Worm (Caenorhabditis elegans) whole organism, young adult: Measurements from ENCODE around the gene sra-9.

Source experiments
- B0035.1 ChIP-seq: sonication (generic microtip); optimal IDR thresholded peaks from 2 replicates; lab custom pipeline; 2016; ENCODE audit warnings: missing genetic modification characterization, mild to moderate bottlenecking, missing compliant biosample characterization, missing genotype, missing genetic modification reagents
- B0261.1 ChIP-seq: sonication (generic microtip); optimal IDR thresholded peaks from 2 replicates; lab custom pipeline; 2016; ENCODE audit warnings: mild to moderate bottlenecking, missing genetic modification characterization, moderate library complexity, missing compliant biosample characterization
- F22D6.2 ChIP-seq: sonication (generic microtip); optimal IDR thresholded peaks from 2 replicates; lab custom pipeline; 2016; ENCODE audit warnings: mild to moderate bottlenecking, missing genetic modification characterization, missing compliant biosample characterization
- F33H1.4 ChIP-seq: fragments of 200-800 bp; sonication (Bioruptor generic); IDR thresholded peaks from 2 replicates; pipeline ENCODE4 v1.3.6; 2022; ENCODE audit warnings: missing genetic modification reagents, missing genetic modification characterization, missing compliant biosample characterization
- F52B5.7 ChIP-seq: sonication (generic microtip); optimal IDR thresholded peaks from 2 replicates; lab custom pipeline; 2016; ENCODE audit warnings: mild to moderate bottlenecking, missing genetic modification characterization, missing compliant biosample characterization
- F57A8.1 ChIP-seq: fragments of 200-800 bp; sonication (Bioruptor generic); optimal IDR thresholded peaks from 2 replicates; lab custom pipeline; 2018; ENCODE audit warnings: mild to moderate bottlenecking, missing genetic modification characterization, moderate library complexity, missing compliant biosample characterization
- F57C9.4 ChIP-seq: sonication (generic microtip); optimal IDR thresholded peaks from 2 replicates; lab custom pipeline; 2017; ENCODE audit warnings: mild to moderate bottlenecking, missing genetic modification characterization, missing compliant biosample characterization
- Y79H2A.3 ChIP-seq: fragments of 200-800 bp; sonication (Bioruptor generic); conservative IDR thresholded peaks from 2 replicates; pipeline ENCODE4 v1.3.6; 2022; ENCODE audit warnings: missing genetic modification reagents, missing genetic modification characterization, missing compliant biosample characterization
- ama-1 ChIP-seq, 3 experiments: fragments of 150-350 bp in 1 of 3; sonication (generic microtip) in 2 of 3; optimal IDR thresholded peaks; 2 replicates each; lab custom pipeline; 2014 to 2018; ENCODE audit warnings: missing biosample characterization in 2 of 3, missing genetic modification characterization in 2 of 3, missing genetic modification reagents in 2 of 3
- attf-3 ChIP-seq: fragments of 200-800 bp; sonication (Bioruptor generic); conservative IDR thresholded peaks from 2 replicates; pipeline ENCODE4 v1.3.6; 2022; ENCODE audit warnings: missing genetic modification reagents, missing genetic modification characterization, missing compliant biosample characterization
- bed-1 ChIP-seq: fragments of 200-800 bp; sonication (Bioruptor generic); IDR thresholded peaks from 2 replicates; pipeline ENCODE4 v1.3.6; 2022; ENCODE audit warnings: missing genetic modification reagents, missing genetic modification characterization, missing compliant biosample characterization
- bed-2 ChIP-seq: fragments of 200-800 bp; sonication (Bioruptor generic); IDR thresholded peaks from 2 replicates; pipeline ENCODE4 v1.3.6; 2022; ENCODE audit warnings: missing genetic modification reagents, missing genetic modification characterization, missing compliant biosample characterization
- cebp-1 ChIP-seq, 2 experiments: fragments of 200-800 bp in 1 of 2; sonication (Bioruptor generic) in 1 of 2; sonication (generic microtip) in 1 of 2; IDR thresholded peaks in 1 of 2; optimal IDR thresholded peaks in 1 of 2; 2 replicates each; pipeline versions ENCODE4 v1.3.6 to Lab custom; 2017 to 2022; ENCODE audit warnings: missing compliant biosample characterization in 2 of 2, missing genetic modification characterization in 2 of 2, mild to moderate bottlenecking in 1 of 2, missing genetic modification reagents in 1 of 2, moderate library complexity in 1 of 2
- ceh-100 ChIP-seq: fragments of 200-800 bp; sonication (Bioruptor generic); IDR thresholded peaks from 2 replicates; pipeline ENCODE4 v1.3.6; 2022; ENCODE audit warnings: missing genetic modification reagents, missing genetic modification characterization, missing compliant biosample characterization
- ceh-40 ChIP-seq: fragments of 200-800 bp; sonication (Bioruptor generic); IDR thresholded peaks from 2 replicates; pipeline ENCODE4 v1.3.6; 2022; ENCODE audit warnings: missing genetic modification characterization, missing compliant biosample characterization
- ceh-91 ChIP-seq: fragments of 200-800 bp; sonication (Bioruptor generic); IDR thresholded peaks from 2 replicates; pipeline ENCODE4 v1.3.6; 2022; ENCODE audit warnings: missing genetic modification reagents, missing genetic modification characterization, missing compliant biosample characterization
- dpl-1 ChIP-seq: fragments of 150-350 bp; optimal IDR thresholded peaks from 2 replicates; lab custom pipeline; 2014; ENCODE audit warnings: missing biosample characterization, missing genetic modification reagents, missing genetic modification characterization
- ets-4 ChIP-seq: fragments of 200-800 bp; sonication (Bioruptor generic); optimal IDR thresholded peaks from 2 replicates; lab custom pipeline; 2018; ENCODE audit warnings: mild to moderate bottlenecking, missing genetic modification characterization, missing compliant biosample characterization
- let-526 ChIP-seq: fragments of 200-800 bp; sonication (Bioruptor generic); IDR thresholded peaks from 2 replicates; pipeline ENCODE4 v1.3.6; 2022; ENCODE audit warnings: missing genetic modification reagents, missing genetic modification characterization, missing compliant biosample characterization
- lir-1 ChIP-seq: fragments of 200-800 bp; sonication (Bioruptor generic); conservative IDR thresholded peaks from 2 replicates; pipeline ENCODE4 v1.3.6; 2022; ENCODE audit warnings: missing genetic modification reagents, missing genetic modification characterization, missing compliant biosample characterization
- lsy-27 ChIP-seq: sonication (generic microtip); optimal IDR thresholded peaks from 2 replicates; lab custom pipeline; 2017; ENCODE audit warnings: missing genetic modification characterization, mild to moderate bottlenecking, missing compliant biosample characterization, antibody characterized with exemption, missing genotype, borderline replicate concordance; ENCODE audit not compliant: insufficient read depth
- madf-3 ChIP-seq: fragments of 200-800 bp; sonication (Bioruptor generic); IDR thresholded peaks from 2 replicates; pipeline ENCODE4 v1.3.6; 2022; ENCODE audit warnings: missing genetic modification reagents, missing genetic modification characterization, missing compliant biosample characterization
- mes-4 ChIP-seq: sonication (generic microtip); optimal IDR thresholded peaks from 2 replicates; lab custom pipeline; 2016; ENCODE audit warnings: missing genotype, missing genetic modification characterization, missing compliant biosample characterization
- mxl-1 ChIP-seq: sonication (generic microtip); optimal IDR thresholded peaks from 2 replicates; lab custom pipeline; 2016; ENCODE audit warnings: missing genetic modification characterization, missing compliant biosample characterization
- nfya-1 ChIP-seq: sonication (generic microtip); optimal IDR thresholded peaks from 2 replicates; lab custom pipeline; 2017; ENCODE audit warnings: antibody characterized with exemption, missing compliant biosample characterization, missing genetic modification characterization, borderline replicate concordance; ENCODE audit not compliant: insufficient read depth
- nfya-2 ChIP-seq: fragments of 200-800 bp; sonication (Bioruptor generic); IDR thresholded peaks from 2 replicates; pipeline ENCODE4 v1.3.6; 2022; ENCODE audit warnings: missing genetic modification reagents, missing genetic modification characterization, missing compliant biosample characterization
- nfyb-1 ChIP-seq: fragments of 200-800 bp; sonication (Bioruptor generic); IDR thresholded peaks from 2 replicates; pipeline ENCODE4 v1.3.6; 2022; ENCODE audit warnings: missing genetic modification reagents, missing genetic modification characterization, missing compliant biosample characterization
- snpc-3.4 ChIP-seq: sonication (generic microtip); optimal IDR thresholded peaks from 2 replicates; lab custom pipeline; 2017; ENCODE audit warnings: missing genetic modification characterization, mild to moderate bottlenecking, missing compliant biosample characterization, antibody characterized with exemption, moderate library complexity, missing genotype, missing genetic modification reagents
- somi-1 ChIP-seq: fragments of 200-800 bp; sonication (Bioruptor generic); optimal IDR thresholded peaks from 2 replicates; lab custom pipeline; 2018; ENCODE audit warnings: mild to moderate bottlenecking, missing genetic modification characterization, missing compliant biosample characterization
- tbp1 ChIP-seq: fragments of 200-800 bp; sonication (Bioruptor generic); optimal IDR thresholded peaks from 2 replicates; lab custom pipeline; 2018; ENCODE audit warnings: mild to moderate bottlenecking, missing genetic modification characterization, missing compliant biosample characterization
- tbx-9 ChIP-seq: sonication (generic microtip); optimal IDR thresholded peaks from 2 replicates; lab custom pipeline; 2016; ENCODE audit warnings: borderline replicate concordance, missing genetic modification characterization, inconsistent platforms, missing compliant biosample characterization
- zfh-2 ChIP-seq: fragments of 200-800 bp; sonication (Bioruptor generic); conservative IDR thresholded peaks from 2 replicates; pipeline ENCODE4 v1.3.6; 2022; ENCODE audit warnings: missing genetic modification reagents, missing genetic modification characterization, missing compliant biosample characterization
- ztf-28 ChIP-seq: fragments of 200-800 bp; sonication (Bioruptor generic); IDR thresholded peaks from 2 replicates; pipeline ENCODE4 v1.3.6; 2022; ENCODE audit warnings: missing genetic modification reagents, missing genetic modification characterization, missing compliant biosample characterization
- ztf-3 ChIP-seq: fragments of 200-800 bp; sonication (Bioruptor generic); optimal IDR thresholded peaks from 2 replicates; lab custom pipeline; 2018; ENCODE audit warnings: mild to moderate bottlenecking, missing genetic modification characterization, missing compliant biosample characterization

The sra-9 gene

DNA sequence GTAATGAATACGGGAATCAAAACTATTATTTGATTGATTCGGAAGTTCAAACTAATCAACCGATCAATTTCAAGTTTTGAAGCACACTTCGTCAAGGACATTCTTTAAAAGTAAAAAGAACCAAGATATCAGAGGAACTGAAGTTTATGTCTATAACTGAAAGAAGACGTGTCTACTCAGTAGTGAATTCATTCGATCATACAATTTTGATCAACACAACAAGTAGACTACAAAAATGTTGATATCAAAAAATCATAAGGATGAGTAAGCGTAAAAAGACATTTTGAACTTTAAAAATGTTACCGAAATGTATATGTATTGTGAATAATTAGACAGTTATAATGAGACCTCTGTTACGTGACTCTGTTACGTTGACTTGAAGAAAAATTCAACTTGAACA lies 10.7 kb downstream of the sra-9 start, which contains the start of gene sra-4 (continued):
- no peak for TF ChIP-seq ztf-3 (GFP tag; lab: Kevin White, UChicago)
- TF ChIP-seq, all 124 proteins: peak for 0

ce11 chrII:9544386-9544785 lies 12.3 kb downstream of the sra-9 start, which contains the start of gene sra-7:
sra-7 (plus strand) TSS chrII:9544686.
- TF ChIP-seq somi-1 (GFP tag; lab: Kevin White, UChicago) = no peak
- TF ChIP-seq Y79H2A.3 (GFP tag; lab: Robert Waterston, UW) = no peak
- TF ChIP-seq bed-2 = no peak
- no peak for TF ChIP-seq nfyb-1 (GFP tag; lab: Robert Waterston, UW)
- TF ChIP-seq B0035.1 = no peak
- TF ChIP-seq nfya-1 (tag; lab: Kevin White, UChicago) = no peak
- no peak for TF ChIP-seq madf-3
- no peak for TF ChIP-seq cebp-1 (GFP tag; IDR thresholded peaks at IDR 0.05; lab: Robert Waterston, UW)
- no peak for TF ChIP-seq cebp-1 (tag; optimal IDR thresholded peaks at IDR 0.05; lab: Kevin White, UChicago)
- TF ChIP-seq zfh-2 (GFP tag; lab: Robert Waterston, UW) = no peak
- no peak for TF ChIP-seq ama-1 (optimal IDR thresholded peaks at IDR 0.05; lab: Kevin White, UChicago)
- TF ChIP-seq ama-1 (GFP tag; optimal IDR thresholded peaks at IDR 0.05; lab: Kevin White, UChicago) = no peak
- no peak for TF ChIP-seq dpl-1 (GFP tag; lab: Kevin White, UChicago)
- no peak for TF ChIP-seq F22D6.2
- TF ChIP-seq attf-3 = no peak
- no peak for TF ChIP-seq F57A8.1 (GFP tag; lab: Kevin White, UChicago)
- TF ChIP-seq lsy-27 (tag; lab: Kevin White, UChicago) = no peak
- TF ChIP-seq lir-1 (GFP tag; lab: Robert Waterston, UW) = no peak
- no peak for TF ChIP-seq ets-4

- TF ChIP-seq attf-3 = no peak
- no peak for TF ChIP-seq F33H1.4 (GFP tag; lab: Robert Waterston, UW)
- TF ChIP-seq ceh-91 (GFP tag; lab: Robert Waterston, UW) = no peak
- TF ChIP-seq ceh-100 (GFP tag; lab: Robert Waterston, UW) = no peak
- TF ChIP-seq F57C9.4 (tag; lab: Kevin White, UChicago) = no peak
Measured at ce11 chrII:9550718-9551117, 18.6 kb downstream of the sra-9 start, which contains the start of gene sra-6. sra-6 (minus strand) TSS chrII:9550818.

- TF ChIP-seq tbp1 (GFP tag; lab: Kevin White, UChicago) = no peak
- no peak for TF ChIP-seq bed-1 (GFP tag; lab: Robert Waterston, UW)
- TF ChIP-seq ztf-28 (GFP tag; lab: Robert Waterston, UW) = no peak
- TF ChIP-seq mes-4 (tag; lab: Kevin White, UChicago) = no peak
- no peak for TF ChIP-seq F57C9.4 (tag; lab: Kevin White, UChicago)
- no peak for TF ChIP-seq ceh-40
- no peak for TF ChIP-seq let-526 (GFP tag; lab: Robert Waterston, UW)
- TF ChIP-seq F33H1.4 (GFP tag; lab: Robert Waterston, UW) = no peak
- TF ChIP-seq nfya-2 (GFP tag; lab: Robert Waterston, UW) = no peak
- TF ChIP-seq mxl-1 = no peak
Measured at ce11 chrII:9551536-9551935, 19.4 kb downstream of the sra-9 start, which contains the start of gene F35H8.12. F35H8.12 (plus strand) TSS chrII:9551836.

- TF ChIP-seq F57C9.4 (tag; lab: Kevin White, UChicago) (no peak), snpc-3.4 (tag; lab: Kevin White, UChicago) (no peak), B0261.1 (tag; lab: Kevin White, UChicago) (no peak), F52B5.7 (tag; lab: Kevin White, UChicago) (no peak), tbx-9 (no peak)
Measured at ce11 chrII:9553179-9553578, 21.1 kb downstream of the sra-9 start, which contains the start of gene F35H8.1. F35H8.1 (minus strand) TSS chrII:9553279.
